Fruit fly (Drosophila melanogaster): ENCODE results near the gene CG33642.
A peak's percentile ranks its signal among the peaks of the same experiment; 100 is the strongest.

CG33642 gene

dm6 chr2L:13571791-13572451, 42.1 kb downstream of the CG33642 start (continued):
- no peak for TF ChIP-seq Elba2 (GFP tag; optimal IDR thresholded peaks at IDR 0.05)
- no peak for TF ChIP-seq CG14965 (GFP tag; optimal IDR thresholded peaks at IDR 0.05; ENCODE audit: borderline replicate concordance)
- no peak for TF ChIP-seq CG1647 (GFP tag; optimal IDR thresholded peaks at IDR 0.05)
- TF ChIP-seq gsb (GFP tag; IDR thresholded peaks at IDR 0.05): no peak
- no peak for TF ChIP-seq CG17612 (GFP tag; IDR thresholded peaks at IDR 0.05)
- TF ChIP-seq CG11504 (tag; optimal IDR thresholded peaks at IDR 0.05): peak; percentile 58
- no peak for TF ChIP-seq Usf (GFP tag; optimal IDR thresholded peaks at IDR 0.05)
- TF ChIP-seq CG14441 (GFP tag; IDR thresholded peaks at IDR 0.05): no peak
- no peak for TF ChIP-seq Lhr (GFP tag; optimal IDR thresholded peaks at IDR 0.05)
- TF ChIP-seq Sin3A (optimal IDR thresholded peaks at IDR 0.05): no peak
- TF ChIP-seq Opbp (GFP tag; IDR thresholded peaks at IDR 0.05; ENCODE audit: partially characterized antibody): no peak
- TF ChIP-seq sd (tag; optimal IDR thresholded peaks at IDR 0.05): no peak
- TF ChIP-seq D19A (tag; optimal IDR thresholded peaks at IDR 0.05): peak; percentile 34
- no peak for TF ChIP-seq lov (optimal IDR thresholded peaks at IDR 0.05)
- TF ChIP-seq lov (GFP tag; IDR thresholded peaks at IDR 0.05): no peak
- no peak for TF ChIP-seq bbx (GFP tag; IDR thresholded peaks at IDR 0.05; ENCODE audit: partially characterized antibody)
- TF ChIP-seq hth (optimal IDR thresholded peaks at IDR 0.05): no peak
- TF ChIP-seq prd (optimal IDR thresholded peaks at IDR 0.05): no peak
- TF ChIP-seq prd (GFP tag; IDR thresholded peaks at IDR 0.05): no peak; the same call in 2 of the 3 replicates
- TF ChIP-seq ro (GFP tag; IDR thresholded peaks at IDR 0.05): no peak
- no peak for TF ChIP-seq Mad (GFP tag; optimal IDR thresholded peaks at IDR 0.05)
- no peak for TF ChIP-seq p53 (GFP tag; optimal IDR thresholded peaks at IDR 0.05)
- peak; percentile 50 for TF ChIP-seq CG6689 (GFP tag; IDR thresholded peaks at IDR 0.05)
- no peak for TF ChIP-seq wor (GFP tag; IDR thresholded peaks at IDR 0.05)
- TF ChIP-seq CG12769 (tag; optimal IDR thresholded peaks at IDR 0.05): no peak
- TF ChIP-seq crp (GFP tag; optimal IDR thresholded peaks at IDR 0.05): no peak
- peak; percentile 53 for TF ChIP-seq CoRest (tag; optimal IDR thresholded peaks at IDR 0.05)
- TF ChIP-seq br (optimal IDR thresholded peaks at IDR 0.05): no peak
- no peak for TF ChIP-seq CG7963 (GFP tag; IDR thresholded peaks at IDR 0.05; ENCODE audit: partially characterized antibody)
- TF ChIP-seq hbn (GFP tag; IDR thresholded peaks at IDR 0.05; ENCODE audit: partially characterized antibody): no peak
- TF ChIP-seq gfzf (GFP tag; optimal IDR thresholded peaks at IDR 0.05): no peak
- TF ChIP-seq pita (GFP tag; optimal IDR thresholded peaks at IDR 0.05): no peak
- no peak for TF ChIP-seq CG10959 (GFP tag; IDR thresholded peaks at IDR 0.05)
- no peak for TF ChIP-seq Myb (GFP tag; optimal IDR thresholded peaks at IDR 0.05)
- TF ChIP-seq CG16863 (GFP tag; optimal IDR thresholded peaks at IDR 0.05): no peak
- no peak for TF ChIP-seq bcd (GFP tag; optimal IDR thresholded peaks at IDR 0.05)
- no peak for TF ChIP-seq HHEX (GFP tag; optimal IDR thresholded peaks at IDR 0.05)
- no peak for TF ChIP-seq so (GFP tag; IDR thresholded peaks at IDR 0.05)
- no peak for TF ChIP-seq lola (GFP tag; optimal IDR thresholded peaks at IDR 0.05)
- TF ChIP-seq toy (GFP tag; IDR thresholded peaks at IDR 0.05): no peak
- TF ChIP-seq CG17328 (GFP tag; IDR thresholded peaks at IDR 0.05): no peak
- no peak for TF ChIP-seq eyg (GFP tag; optimal IDR thresholded peaks at IDR 0.05)
- TF ChIP-seq esg (GFP tag; conservative IDR thresholded peaks at IDR 0.05): no peak
- TF ChIP-seq CG17385 (GFP tag; optimal IDR thresholded peaks at IDR 0.05): no peak
- no peak for TF ChIP-seq danr (GFP tag; IDR thresholded peaks at IDR 0.05)
- TF ChIP-seq pan (optimal IDR thresholded peaks at IDR 0.05): no peak
- peak in 1 of 2 experiments; percentile 20 for TF ChIP-seq pan (GFP tag; optimal IDR thresholded peaks at IDR 0.05 in 1 of 2, IDR thresholded peaks at IDR 0.05 in 1 of 2)
- TF ChIP-seq CG10431 (GFP tag; optimal IDR thresholded peaks at IDR 0.05): no peak
- no peak for TF ChIP-seq Oaz (GFP tag; IDR thresholded peaks at IDR 0.05)
- no peak for TF ChIP-seq CG10654 (GFP tag; optimal IDR thresholded peaks at IDR 0.05)
- peak; percentile 50 for TF ChIP-seq CG2712 (tag; optimal IDR thresholded peaks at IDR 0.05)
- no peak for TF ChIP-seq psq (GFP tag; optimal IDR thresholded peaks at IDR 0.05)

All from whole organism, embryonic.